Worm (Caenorhabditis elegans): ENCODE measurements around the gene ZK622.1.

ce11 chrII:5340672-5341568 lies 47.3 kb downstream of the ZK622.1 start:
- TF ChIP-seq aly-2 (tag; optimal IDR thresholded peaks at IDR 0.05) (no peak), ceh-82 (tag; optimal IDR thresholded peaks at IDR 0.05) (no peak), lin-13 (GFP tag; optimal IDR thresholded peaks at IDR 0.05) (no peak), mdl-1 (tag; optimal IDR thresholded peaks at IDR 0.05) (no peak), unc-62 (GFP tag; optimal IDR thresholded peaks at IDR 0.05) (no peak)
